Worm (Caenorhabditis elegans): ENCODE measurements around the gene srx-10.

DNA sequence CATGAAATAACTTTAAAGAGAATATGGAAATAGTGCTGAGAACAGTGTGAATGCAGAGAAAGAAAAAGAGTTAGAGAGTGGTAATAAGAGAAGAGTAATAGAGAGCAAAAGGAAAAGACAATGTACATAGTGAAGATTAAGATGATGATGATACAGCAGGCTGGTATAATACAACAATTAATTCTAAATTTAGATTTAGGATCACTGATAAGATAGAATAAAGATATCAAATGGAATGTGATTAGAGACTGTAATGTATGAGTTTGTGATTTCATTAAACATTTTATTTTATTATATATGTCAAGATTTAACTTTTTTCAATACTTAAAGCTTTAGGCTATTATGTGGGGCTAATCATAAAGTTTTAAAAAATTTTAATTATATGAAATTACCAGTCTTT, 6.9 kb upstream of the srx-10 start, which contains the start of gene R10D12.8:
- no peak for TF ChIP-seq klf-2 (GFP tag; conservative IDR thresholded peaks at IDR 0.05)
- no peak for TF ChIP-seq med-1 (GFP tag; optimal IDR thresholded peaks at IDR 0.05; ENCODE audit: insufficient read depth)
- no peak for TF ChIP-seq tab-1 (GFP tag; IDR thresholded peaks at IDR 0.05)
- TF ChIP-seq ztf-29 (GFP tag; IDR thresholded peaks at IDR 0.05), result no peak
- TF ChIP-seq T22C8.4 (GFP tag; IDR thresholded peaks at IDR 0.05), result no peak
- TF ChIP-seq ztf-23 (GFP tag; IDR thresholded peaks at IDR 0.05), result no peak
- no peak for TF ChIP-seq flt-1 (GFP tag; IDR thresholded peaks at IDR 0.05)
- no peak for TF ChIP-seq ref-1 (GFP tag; conservative IDR thresholded peaks at IDR 0.05)

All from whole organism, midembryonic.